Fruit fly (Drosophila melanogaster) whole organism, prepupa: ENCODE measurements around the gene CG31793.

ENCODE experiments used
- CG10631 ChIP-seq: fragments of 200-800 bp; sonication (Bioruptor generic); optimal IDR thresholded peaks from 2 replicates; lab custom pipeline; 2016; ENCODE audit warnings: missing biosample characterization, missing genetic modification characterization
- CG11294 ChIP-seq: fragments of 200-800 bp; sonication (Bioruptor generic); IDR thresholded peaks from 2 replicates; pipeline ENCODE4 v1.3.6; 2022; ENCODE audit warnings: missing biosample characterization, missing genetic modification characterization
- Ets96B ChIP-seq: fragments of 200-800 bp; optimal IDR thresholded peaks from 2 replicates; lab custom pipeline; 2019; ENCODE audit warnings: missing biosample characterization, mild to moderate bottlenecking, missing genetic modification characterization, moderate library complexity
- Gug ChIP-seq: fragments of 200-800 bp; sonication (Bioruptor generic); IDR thresholded peaks from 2 replicates; pipeline ENCODE4 v1.3.6; 2022; ENCODE audit warnings: missing biosample characterization, missing genetic modification characterization
- Hr38 ChIP-seq: sonication (Bioruptor generic); optimal IDR thresholded peaks from 2 replicates; lab custom pipeline; 2016; ENCODE audit warnings: missing biosample characterization, missing genetic modification characterization
- Sox15 ChIP-seq: fragments of 200-800 bp; sonication (Bioruptor generic); optimal IDR thresholded peaks from 3 replicates; lab custom pipeline; 2016; ENCODE audit warnings: missing biosample characterization, missing genetic modification characterization
- topi ChIP-seq: fragments of 200-800 bp; sonication (Bioruptor generic); optimal IDR thresholded peaks from 3 replicates; lab custom pipeline; 2016; ENCODE audit warnings: missing biosample characterization, missing genetic modification characterization

DNA sequence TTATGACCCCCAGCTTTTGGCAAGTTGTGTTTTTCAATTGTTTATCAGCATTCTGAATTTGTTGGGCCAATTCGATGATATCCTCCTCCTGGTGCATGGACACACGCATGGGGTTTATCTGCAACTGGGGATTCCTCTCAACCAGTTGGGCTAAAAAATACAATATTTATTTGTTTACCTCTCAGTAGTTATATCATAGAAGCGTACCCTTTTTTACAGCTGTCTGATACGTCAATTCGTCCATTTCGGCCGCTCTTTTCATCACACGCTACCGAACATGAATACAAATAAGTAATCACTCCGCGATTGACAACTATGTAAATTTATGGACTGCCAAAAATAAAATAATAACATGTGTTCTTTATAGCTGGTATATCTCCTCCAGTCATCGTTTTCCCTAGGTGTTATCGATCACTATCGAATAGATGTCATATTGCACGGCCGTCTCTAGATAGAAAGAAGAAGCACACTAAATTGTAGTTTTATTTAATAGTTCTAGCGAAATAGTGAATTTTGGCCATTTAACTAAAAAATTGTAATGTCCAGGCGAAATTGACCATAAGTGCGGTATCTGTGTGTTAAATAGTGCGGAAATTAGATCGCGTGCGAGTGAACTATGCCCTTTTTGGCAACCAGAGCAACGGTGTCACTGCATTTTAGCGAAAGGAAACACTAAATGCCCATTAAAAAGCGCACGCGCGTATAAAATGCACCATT, 31.2 kb downstream of the CG31793 start, which contains the start of the genes mib2 and CG31800:
- TF ChIP-seq topi (GFP tag; lab: Kevin White, UChicago) (no peak), Gug (GFP tag; lab: Robert Waterston, UW) (no peak), Hr38 (GFP tag; lab: Kevin White, UChicago) (no peak), CG10631 (GFP tag; lab: Kevin White, UChicago) (no peak), CG11294 (GFP tag; lab: Robert Waterston, UW) (no peak), Ets96B (tag; lab: Kevin White, UChicago) (no peak), Sox15 (GFP tag; lab: Kevin White, UChicago) (no peak)
